Fruit fly (Drosophila melanogaster) whole organism, embryonic: ENCODE results near the gene anchor.

Experiments used
- Antp ChIP-seq: fragments of 200-800 bp; sonication (Bioruptor generic); optimal IDR thresholded peaks from 3 replicates; lab custom pipeline; 2016; ENCODE audit warnings: missing biosample characterization, missing genetic modification characterization
- Awh ChIP-seq: fragments of 200-800 bp; sonication (Bioruptor generic); IDR thresholded peaks from 2 replicates; pipeline ENCODE4, ENCODE4 v1.3.6; 2022; ENCODE audit warnings: missing biosample characterization, missing genetic modification characterization
- CG10209 ChIP-seq: fragments of 200-800 bp; sonication (Bioruptor generic); optimal IDR thresholded peaks from 3 replicates; lab custom pipeline; 2017; ENCODE audit warnings: missing biosample characterization, mild to moderate bottlenecking, missing genetic modification characterization, missing genetic modification reagents
- CG10654 ChIP-seq: fragments of 200-800 bp; sonication (Bioruptor generic); optimal IDR thresholded peaks from 2 replicates; lab custom pipeline; 2016; ENCODE audit warnings: missing biosample characterization, missing genetic modification characterization
- CG11560 ChIP-seq: fragments of 200-800 bp; sonication (Bioruptor generic); IDR thresholded peaks from 3 replicates; pipeline ENCODE4 v1.3.6; 2022; ENCODE audit warnings: missing biosample characterization, missing genetic modification characterization
- CG13894 ChIP-seq: fragments of 200-800 bp; sonication (Bioruptor generic); optimal IDR thresholded peaks from 3 replicates; lab custom pipeline; 2018; ENCODE audit warnings: missing biosample characterization, mild to moderate bottlenecking, missing genetic modification characterization, moderate library complexity
- CG15479 ChIP-seq: fragments of 200-800 bp; sonication (Bioruptor generic); optimal IDR thresholded peaks from 3 replicates; lab custom pipeline; 2019; ENCODE audit warnings: missing biosample characterization, mild to moderate bottlenecking, missing genetic modification characterization, moderate library complexity
- CG1647 ChIP-seq: fragments of 200-800 bp; sonication (Bioruptor generic); optimal IDR thresholded peaks from 3 replicates; lab custom pipeline; 2016; ENCODE audit warnings: missing biosample characterization, missing genetic modification characterization
- CG16779 ChIP-seq: fragments of 200-800 bp; sonication (Bioruptor generic); IDR thresholded peaks from 2 replicates; pipeline ENCODE4 v1.3.6; 2022; ENCODE audit warnings: missing biosample characterization, missing genetic modification characterization
- CG2678 ChIP-seq: fragments of 200-800 bp; sonication (Bioruptor generic); optimal IDR thresholded peaks from 3 replicates; lab custom pipeline; 2019; ENCODE audit warnings: missing biosample characterization, mild to moderate bottlenecking, missing genetic modification characterization, moderate library complexity
- CG30431 ChIP-seq: fragments of 200-800 bp; sonication (Bioruptor generic); optimal IDR thresholded peaks from 2 replicates; lab custom pipeline; 2017; ENCODE audit warnings: missing biosample characterization, missing genetic modification characterization
- CG34422 ChIP-seq: fragments of 200-800 bp; sonication (Bioruptor generic); IDR thresholded peaks from 3 replicates; pipeline ENCODE4 v1.3.6; 2022; ENCODE audit warnings: missing biosample characterization, missing genetic modification characterization
- CG4360 ChIP-seq: fragments of 200-800 bp; sonication (Bioruptor generic); IDR thresholded peaks from 2 replicates; pipeline ENCODE4 v1.3.6; 2022; ENCODE audit warnings: missing biosample characterization, missing genetic modification characterization
- CG5180 ChIP-seq: fragments of 200-800 bp; sonication (Bioruptor generic); optimal IDR thresholded peaks from 3 replicates; lab custom pipeline; 2017; ENCODE audit warnings: missing biosample characterization, missing genetic modification characterization, mild to moderate bottlenecking, moderate library complexity, missing genetic modification reagents
- CG6791 ChIP-seq: fragments of 200-800 bp; sonication (Bioruptor generic); IDR thresholded peaks from 3 replicates; pipeline ENCODE4 v1.3.6; 2022; ENCODE audit warnings: missing biosample characterization, missing genetic modification characterization; ENCODE audit not compliant: partially characterized antibody
- CG7928 ChIP-seq: fragments of 200-800 bp; sonication (Bioruptor generic); optimal IDR thresholded peaks from 2 replicates; lab custom pipeline; 2017; ENCODE audit warnings: missing biosample characterization, mild to moderate bottlenecking, missing genetic modification characterization
- CG7963 ChIP-seq: fragments of 200-800 bp; sonication (Bioruptor generic); IDR thresholded peaks from 3 replicates; pipeline ENCODE4 v1.3.6; 2022; ENCODE audit warnings: missing biosample characterization, missing genetic modification characterization; ENCODE audit not compliant: partially characterized antibody
- CG8765 ChIP-seq: fragments of 200-800 bp; sonication (Bioruptor generic); IDR thresholded peaks from 2 replicates; pipeline ENCODE4 v1.3.6; 2022; ENCODE audit warnings: missing biosample characterization, missing genetic modification characterization
- CG9932 ChIP-seq: fragments of 200-800 bp; sonication (Bioruptor generic); IDR thresholded peaks from 2 replicates; pipeline ENCODE4 v1.3.6; 2022; ENCODE audit warnings: missing biosample characterization, missing genetic modification characterization
- Dfd ChIP-seq, 2 experiments: fragments of >200 bp; optimal IDR thresholded peaks; 2 replicates each; lab custom pipeline; 2017; ENCODE audit warnings: missing biosample characterization in 2 of 2, missing genetic modification characterization in 2 of 2
- Dip2 ChIP-seq: fragments of 200-800 bp; sonication (Bioruptor generic); IDR thresholded peaks from 2 replicates; pipeline ENCODE4 v1.3.6; 2022; ENCODE audit warnings: missing biosample characterization, missing genetic modification characterization
- Dip3 ChIP-seq: fragments of 200-800 bp; sonication (Bioruptor generic); optimal IDR thresholded peaks from 3 replicates; lab custom pipeline; 2016; ENCODE audit warnings: missing biosample characterization, missing genetic modification characterization
- Hey ChIP-seq: fragments of 200-800 bp; sonication (Bioruptor generic); optimal IDR thresholded peaks from 3 replicates; lab custom pipeline; 2018; ENCODE audit warnings: missing biosample characterization, mild to moderate bottlenecking, missing genetic modification characterization
- Hr39 ChIP-seq: fragments of >200 bp; optimal IDR thresholded peaks from 2 replicates; lab custom pipeline; 2017
- Myb ChIP-seq: fragments of 200-800 bp; sonication (Bioruptor generic); optimal IDR thresholded peaks from 2 replicates; lab custom pipeline; 2016; ENCODE audit warnings: missing biosample characterization, missing genetic modification characterization
- Sox100B ChIP-seq: fragments of 200-800 bp; sonication (Bioruptor generic); optimal IDR thresholded peaks from 3 replicates; lab custom pipeline; 2018; ENCODE audit warnings: missing biosample characterization, mild to moderate bottlenecking, missing genetic modification characterization
- YL-1 ChIP-seq: fragments of 200-800 bp; sonication (Bioruptor generic); optimal IDR thresholded peaks from 3 replicates; lab custom pipeline; 2017; ENCODE audit warnings: missing biosample characterization, mild to moderate bottlenecking, missing genetic modification characterization
- abd-A ChIP-seq: fragments of 200-800 bp; sonication (Bioruptor generic); optimal IDR thresholded peaks from 3 replicates; lab custom pipeline; 2019; ENCODE audit warnings: missing biosample characterization, mild to moderate bottlenecking, missing genetic modification characterization, moderate library complexity
- chif ChIP-seq, 2 experiments: fragments of 200-800 bp; sonication (Bioruptor generic); optimal IDR thresholded peaks; 3 replicates each; lab custom pipeline; 2016; ENCODE audit warnings: missing biosample characterization in 2 of 2, missing genetic modification characterization in 2 of 2
- crp ChIP-seq, 2 experiments: fragments of 200-800 bp; sonication (Bioruptor generic); optimal IDR thresholded peaks; 2 replicates in 1 of 2; 3 replicates in 1 of 2; lab custom pipeline; 2017; ENCODE audit warnings: missing biosample characterization in 2 of 2, missing genetic modification characterization in 2 of 2, mild to moderate bottlenecking in 1 of 2, moderate library complexity in 1 of 2
- danr ChIP-seq: fragments of 200-800 bp; sonication (Bioruptor generic); IDR thresholded peaks from 2 replicates; pipeline ENCODE4 v1.3.6; 2022; ENCODE audit warnings: missing biosample characterization, missing genetic modification characterization
- dm ChIP-seq: fragments of 200-800 bp; sonication (Bioruptor generic); optimal IDR thresholded peaks from 3 replicates; lab custom pipeline; 2016; ENCODE audit warnings: missing biosample characterization, missing genetic modification characterization
- dpn ChIP-seq, 2 experiments: fragments of 200-800 bp; sonication (Bioruptor generic); optimal IDR thresholded peaks; 3 replicates each; lab custom pipeline; 2016; ENCODE audit warnings: missing biosample characterization in 2 of 2, missing genetic modification characterization in 2 of 2
- fd102C ChIP-seq: fragments of 200-800 bp; sonication (Bioruptor generic); optimal IDR thresholded peaks from 2 replicates; lab custom pipeline; 2018; ENCODE audit warnings: missing biosample characterization, mild to moderate bottlenecking, missing genetic modification characterization, moderate library complexity
- kay ChIP-seq: fragments of 200-800 bp; sonication (Bioruptor generic); optimal IDR thresholded peaks from 2 replicates; lab custom pipeline; 2016; ENCODE audit warnings: missing biosample characterization, missing genetic modification characterization
- lmd ChIP-seq: fragments of 200-800 bp; sonication (Bioruptor generic); IDR thresholded peaks from 2 replicates; pipeline ENCODE4 v1.3.6; 2022; ENCODE audit warnings: missing biosample characterization, missing genetic modification characterization
- maf-S ChIP-seq: fragments of 200-800 bp; sonication (Bioruptor generic); optimal IDR thresholded peaks from 2 replicates; lab custom pipeline; 2016; ENCODE audit warnings: missing biosample characterization, missing genetic modification characterization
- mam ChIP-seq: fragments of 200-800 bp; sonication (Bioruptor generic); optimal IDR thresholded peaks from 3 replicates; lab custom pipeline; 2016; ENCODE audit warnings: missing biosample characterization, missing genetic modification characterization
- mirr ChIP-seq: fragments of 200-800 bp; sonication (Bioruptor generic); optimal IDR thresholded peaks from 3 replicates; lab custom pipeline; 2018; ENCODE audit warnings: missing biosample characterization, mild to moderate bottlenecking, missing genetic modification characterization
- nom ChIP-seq: fragments of 200-800 bp; sonication (Bioruptor generic); optimal IDR thresholded peaks from 2 replicates; lab custom pipeline; 2017; ENCODE audit warnings: missing biosample characterization, missing genetic modification characterization, mild to moderate bottlenecking, moderate library complexity, missing genetic modification reagents
- org-1 ChIP-seq: fragments of 200-800 bp; sonication (Bioruptor generic); optimal IDR thresholded peaks from 2 replicates; lab custom pipeline; 2017; ENCODE audit warnings: missing biosample characterization, missing genetic modification characterization
- pan ChIP-seq, 4 experiments: fragments of >200 bp in 3 of 4; fragments of 200-800 bp in 1 of 4; sonication (Bioruptor generic) in 1 of 4; optimal IDR thresholded peaks in 3 of 4; IDR thresholded peaks in 1 of 4; 2 replicates each; pipeline versions ENCODE4 v1.3.6 to Lab custom; 2017 to 2022; ENCODE audit warnings: missing biosample characterization in 2 of 4, missing genetic modification characterization in 2 of 4, mixed read lengths in 1 of 4
- prd ChIP-seq, 3 experiments: fragments of >200 bp in 2 of 3; fragments of 200-800 bp in 1 of 3; sonication (Bioruptor generic) in 1 of 3; optimal IDR thresholded peaks in 2 of 3; IDR thresholded peaks in 1 of 3; 2 replicates in 2 of 3; 3 replicates in 1 of 3; pipeline versions ENCODE4 v1.3.6 to Lab custom; 2017 to 2022; ENCODE audit warnings: missing biosample characterization in 1 of 3, missing genetic modification characterization in 1 of 3
- ranshi ChIP-seq: fragments of 200-800 bp; sonication (Bioruptor generic); IDR thresholded peaks from 2 replicates; pipeline ENCODE4 v1.3.6; 2022; ENCODE audit warnings: missing biosample characterization, missing genetic modification characterization
- sens ChIP-seq: fragments of 200-800 bp; sonication (Bioruptor generic); peaks from one replicate; lab custom pipeline; 2016; ENCODE audit warnings: missing biosample characterization, missing genetic modification characterization
- slou ChIP-seq: fragments of 200-800 bp; sonication (Bioruptor generic); optimal IDR thresholded peaks from 3 replicates; lab custom pipeline; 2016; ENCODE audit warnings: missing biosample characterization, missing genetic modification characterization
- sqz ChIP-seq: fragments of 200-800 bp; sonication (Bioruptor generic); optimal IDR thresholded peaks from 3 replicates; lab custom pipeline; 2018; ENCODE audit warnings: missing biosample characterization, mild to moderate bottlenecking, missing genetic modification characterization
- trh ChIP-seq: fragments of 200-800 bp; sonication (Bioruptor generic); optimal IDR thresholded peaks from 2 replicates; lab custom pipeline; 2016; ENCODE audit warnings: missing biosample characterization, missing genetic modification characterization
- wdn ChIP-seq: fragments of 200-800 bp; sonication (Bioruptor generic); IDR thresholded peaks from 2 replicates; pipeline ENCODE4 v1.3.6; 2022; ENCODE audit warnings: missing biosample characterization, missing genetic modification characterization
- zen ChIP-seq: fragments of 200-800 bp; sonication (Bioruptor generic); optimal IDR thresholded peaks from 3 replicates; lab custom pipeline; 2018; ENCODE audit warnings: missing biosample characterization, mild to moderate bottlenecking, missing genetic modification characterization, moderate library complexity
- zfh1 ChIP-seq: fragments of 200-800 bp; sonication (Bioruptor generic); IDR thresholded peaks from 3 replicates; pipeline ENCODE4 v1.3.6; 2022; ENCODE audit warnings: missing biosample characterization, missing genetic modification characterization

The anchor gene

DNA sequence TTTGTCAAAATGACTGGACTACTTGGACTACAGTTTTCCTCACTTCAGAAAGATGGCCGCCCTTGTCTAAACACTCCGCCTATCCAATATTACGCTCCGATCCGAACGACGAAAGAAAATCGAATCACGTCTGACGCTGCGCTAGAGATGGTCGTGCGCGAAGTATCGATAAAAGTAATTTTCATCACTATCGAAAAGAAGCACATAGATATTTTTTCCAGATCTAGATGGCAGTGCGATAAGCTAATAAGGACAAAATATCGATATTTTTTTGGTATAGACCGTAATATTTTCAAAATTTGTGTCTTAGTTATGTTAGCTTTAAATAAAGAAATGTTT, 23.3 kb downstream of the anchor start, which contains the start of gene Pep (continued):
- TF ChIP-seq trh (GFP tag; lab: Kevin White, UChicago) (no peak), CG30431 (GFP tag; lab: Kevin White, UChicago) (no peak), zfh1 (GFP tag; lab: Robert Waterston, UW) (peak; percentile 55; the same call in 2 of the 3 replicates), Myb (GFP tag; lab: Kevin White, UChicago) (peak; percentile 81), CG15479 (GFP tag; lab: Kevin White, UChicago) (no peak), prd (optimal IDR thresholded peaks at IDR 0.05; lab: Kevin White, UChicago) (no peak), prd (GFP tag; IDR thresholded peaks at IDR 0.05; lab: Robert Waterston, UW) (no peak), CG2678 (tag; lab: Kevin White, UChicago) (no peak), sens (GFP tag; lab: Kevin White, UChicago) (peak; percentile 91), lmd (GFP tag; lab: Robert Waterston, UW) (no peak), mirr (peak; percentile 20), CG10209 (GFP tag; lab: Kevin White, UChicago) (no peak), CG7963 (GFP tag; lab: Robert Waterston, UW) (peak; percentile 98), wdn (0 out of 2 replicates have a peak, but pooled peaks have one; percentile 22), kay (GFP tag; lab: Kevin White, UChicago) (peak; percentile 43), CG7928 (GFP tag; lab: Kevin White, UChicago) (no peak), Hr39 (no peak), fd102C (GFP tag; lab: Kevin White, UChicago) (no peak), CG34422 (GFP tag; lab: Robert Waterston, UW) (peak; percentile 63), CG6791 (peak; percentile 99), CG4360 (GFP tag; lab: Robert Waterston, UW) (no peak), chif (GFP tag; optimal IDR thresholded peaks at IDR 0.05; lab: Kevin White, UChicago) (no peak), CG16779 (no peak), org-1 (GFP tag; lab: Kevin White, UChicago) (no peak), CG10654 (GFP tag; lab: Kevin White, UChicago) (no peak), Dfd (GFP tag; optimal IDR thresholded peaks at IDR 0.05; lab: Kevin White, UChicago) (no peak), Hey (no peak), nom (peak; percentile 57), Dip3 (GFP tag; lab: Kevin White, UChicago) (no peak), slou (no peak), dm (GFP tag; lab: Kevin White, UChicago) (peak; percentile 4), CG8765 (0 out of 2 replicates have a peak, but pooled peaks have one; percentile 19), crp (GFP tag; optimal IDR thresholded peaks at IDR 0.05; lab: Kevin White, UChicago) (no peak), CG1647 (no peak), CG11560 (tag; lab: Robert Waterston, UW) (no peak), CG13894 (tag; lab: Kevin White, UChicago) (peak; percentile 67), dpn (GFP tag; optimal IDR thresholded peaks at IDR 0.05; lab: Kevin White, UChicago) (peak; percentile 16 to 46), pan (optimal IDR thresholded peaks at IDR 0.05; lab: Kevin White, UChicago) (no peak), pan (GFP tag; optimal IDR thresholded peaks at IDR 0.05 in 1 of 2, IDR thresholded peaks at IDR 0.05 in 1 of 2) (no peak), sqz (GFP tag; lab: Kevin White, UChicago) (no peak), Dip2 (GFP tag; lab: Robert Waterston, UW) (no peak), mam (GFP tag; lab: Kevin White, UChicago) (peak; percentile 42), Awh (no peak), YL-1 (GFP tag; lab: Kevin White, UChicago) (peak; percentile 64), zen (tag; lab: Kevin White, UChicago) (peak; percentile 69), CG9932 (GFP tag; lab: Robert Waterston, UW) (no peak; the same call in 1 of the 2 replicates), danr (GFP tag; lab: Robert Waterston, UW) (no peak), ranshi (GFP tag; lab: Robert Waterston, UW) (no peak; the same call in 1 of the 2 replicates), maf-S (GFP tag; lab: Kevin White, UChicago) (peak; percentile 29), Antp (GFP tag; lab: Kevin White, UChicago) (peak; percentile 34), CG5180 (GFP tag; lab: Kevin White, UChicago) (no peak), Sox100B (no peak), abd-A (no peak)
